Worm (Caenorhabditis elegans) whole organism, young adult: ENCODE results near the gene srab-20.
A peak's percentile ranks its signal among the peaks of the same experiment; 100 is the strongest.

Experiments used
- C06A6.2 ChIP-seq: fragments of 200-800 bp; sonication (Bioruptor generic); conservative IDR thresholded peaks from 2 replicates; pipeline ENCODE4 v1.3.6; 2022; ENCODE audit warnings: missing genetic modification characterization, missing compliant biosample characterization
- F23B12.7 ChIP-seq: sonication (generic microtip); optimal IDR thresholded peaks from 2 replicates; lab custom pipeline; 2017; ENCODE audit warnings: missing genetic modification characterization, mild to moderate bottlenecking, missing compliant biosample characterization, antibody characterized with exemption, moderate library complexity; ENCODE audit not compliant: insufficient read depth
- F37B4.10 ChIP-seq: fragments of 200-800 bp; sonication (Bioruptor generic); IDR thresholded peaks from 2 replicates; pipeline ENCODE4 v1.3.6; 2022; ENCODE audit warnings: missing genetic modification characterization, missing compliant biosample characterization
- F52B5.7 ChIP-seq: sonication (generic microtip); optimal IDR thresholded peaks from 2 replicates; lab custom pipeline; 2016; ENCODE audit warnings: mild to moderate bottlenecking, missing genetic modification characterization, missing compliant biosample characterization
- K11D2.4 ChIP-seq: fragments of 200-800 bp; sonication (Bioruptor generic); IDR thresholded peaks from 2 replicates; pipeline ENCODE4 v1.3.6; 2022; ENCODE audit warnings: missing genetic modification reagents, missing genetic modification characterization, missing compliant biosample characterization
- K12H6.12 ChIP-seq: fragments of 200-800 bp; sonication (Bioruptor generic); optimal IDR thresholded peaks from 2 replicates; lab custom pipeline; 2018; ENCODE audit warnings: mild to moderate bottlenecking, missing genetic modification characterization, missing compliant biosample characterization
- Y56A3A.18 ChIP-seq: fragments of 200-800 bp; sonication (Bioruptor generic); IDR thresholded peaks from 2 replicates; pipeline ENCODE4 v1.3.6; 2022; ENCODE audit warnings: missing genetic modification reagents, missing genetic modification characterization, missing compliant biosample characterization
- Y67H2A.10 ChIP-seq: fragments of 200-800 bp; sonication (Bioruptor generic); conservative IDR thresholded peaks from 2 replicates; pipeline ENCODE4 v1.3.6; 2022; ENCODE audit warnings: missing genetic modification reagents, missing genetic modification characterization, missing compliant biosample characterization
- atf-7 ChIP-seq: sonication (generic microtip); optimal IDR thresholded peaks from 2 replicates; lab custom pipeline; 2017; ENCODE audit warnings: mild to moderate bottlenecking, missing genetic modification characterization, missing compliant biosample characterization
- athp-1 ChIP-seq: sonication (generic microtip); optimal IDR thresholded peaks from 2 replicates; lab custom pipeline; 2017; ENCODE audit warnings: mild to moderate bottlenecking, missing genetic modification characterization, missing compliant biosample characterization
- attf-5 ChIP-seq: fragments of 200-800 bp; sonication (Bioruptor generic); optimal IDR thresholded peaks from 2 replicates; lab custom pipeline; 2018; ENCODE audit warnings: mild to moderate bottlenecking, missing genetic modification characterization, missing compliant biosample characterization
- bed-2 ChIP-seq: fragments of 200-800 bp; sonication (Bioruptor generic); IDR thresholded peaks from 2 replicates; pipeline ENCODE4 v1.3.6; 2022; ENCODE audit warnings: missing genetic modification reagents, missing genetic modification characterization, missing compliant biosample characterization
- ceh-27 ChIP-seq: fragments of 200-800 bp; sonication (Bioruptor generic); optimal IDR thresholded peaks from 2 replicates; lab custom pipeline; 2018; ENCODE audit warnings: mild to moderate bottlenecking, missing genetic modification characterization, moderate library complexity, missing compliant biosample characterization
- dox-1 ChIP-seq: fragments of 200-800 bp; sonication (Bioruptor generic); IDR thresholded peaks from 2 replicates; pipeline ENCODE4 v1.3.6; 2022; ENCODE audit warnings: missing genetic modification reagents, missing genetic modification characterization, missing compliant biosample characterization
- efl-1 ChIP-seq: fragments of 150-350 bp; optimal IDR thresholded peaks from 2 replicates; lab custom pipeline; 2014; ENCODE audit warnings: missing biosample characterization, missing genetic modification reagents, missing genetic modification characterization
- egrh-3 ChIP-seq: fragments of 200-800 bp; sonication (Bioruptor generic); IDR thresholded peaks from 2 replicates; pipeline ENCODE4 v1.3.6; 2022; ENCODE audit warnings: missing genetic modification reagents, missing genetic modification characterization, missing compliant biosample characterization
- fkh-3 ChIP-seq: sonication (generic microtip); optimal IDR thresholded peaks from 2 replicates; lab custom pipeline; 2016; ENCODE audit warnings: mild to moderate bottlenecking, missing genetic modification characterization, missing compliant biosample characterization
- gei-17 ChIP-seq: fragments of 200-800 bp; sonication (Bioruptor generic); optimal IDR thresholded peaks from 2 replicates; lab custom pipeline; 2018; ENCODE audit warnings: mild to moderate bottlenecking, missing genetic modification characterization, missing compliant biosample characterization
- hmg-1.2 ChIP-seq: fragments of 200-800 bp; sonication (Bioruptor generic); IDR thresholded peaks from 2 replicates; pipeline ENCODE4 v1.3.6; 2022; ENCODE audit warnings: missing genetic modification reagents, missing genetic modification characterization, missing compliant biosample characterization
- hrde-1 ChIP-seq: sonication (generic microtip); optimal IDR thresholded peaks from 2 replicates; lab custom pipeline; 2016; ENCODE audit warnings: missing genetic modification characterization, mild to moderate bottlenecking, missing compliant biosample characterization, moderate library complexity, missing genotype, missing genetic modification reagents, borderline replicate concordance
- hsf-1 ChIP-seq: fragments of 200-800 bp; sonication (Bioruptor generic); IDR thresholded peaks from 2 replicates; pipeline ENCODE4 v1.3.6; 2022; ENCODE audit warnings: missing genetic modification reagents, missing genetic modification characterization, missing compliant biosample characterization
- lin-35 ChIP-seq, 3 experiments: fragments of 150-350 bp in 2 of 3; sonication (generic microtip) in 1 of 3; optimal IDR thresholded peaks; 2 replicates each; lab custom pipeline; 2014 to 2018; ENCODE audit warnings: missing biosample characterization in 3 of 3, missing genetic modification characterization in 3 of 3, missing genetic modification reagents in 3 of 3
- mcd-1 ChIP-seq: fragments of 200-800 bp; sonication (Bioruptor generic); IDR thresholded peaks from 2 replicates; pipeline ENCODE4 v1.3.6; 2022; ENCODE audit warnings: missing genetic modification reagents, missing genetic modification characterization, missing compliant biosample characterization
- nfyb-1 ChIP-seq: fragments of 200-800 bp; sonication (Bioruptor generic); IDR thresholded peaks from 2 replicates; pipeline ENCODE4 v1.3.6; 2022; ENCODE audit warnings: missing genetic modification reagents, missing genetic modification characterization, missing compliant biosample characterization
- nhr-120 ChIP-seq: fragments of 200-800 bp; sonication (Bioruptor generic); IDR thresholded peaks from 2 replicates; pipeline ENCODE4 v1.3.6; 2022; ENCODE audit warnings: missing genetic modification characterization, missing compliant biosample characterization
- nhr-80 ChIP-seq: sonication (generic microtip); optimal IDR thresholded peaks from 2 replicates; lab custom pipeline; 2016; ENCODE audit warnings: missing genetic modification characterization, missing compliant biosample characterization
- pha-4 ChIP-seq: fragments of 150-350 bp; sonication (generic microtip); optimal IDR thresholded peaks from 2 replicates; lab custom pipeline; 2014; ENCODE audit warnings: missing biosample characterization, missing genetic modification reagents, missing genetic modification characterization
- rec-8 ChIP-seq, 2 experiments: sonication (generic microtip); optimal IDR thresholded peaks; 2 replicates each; lab custom pipeline; 2016; ENCODE audit warnings: mild to moderate bottlenecking in 2 of 2, missing genetic modification characterization in 2 of 2, missing genetic modification reagents in 2 of 2, missing genotype in 2 of 2, missing biosample characterization in 1 of 2, missing compliant biosample characterization in 1 of 2, moderate library complexity in 1 of 2
- sea-2 ChIP-seq: fragments of 200-800 bp; sonication (Bioruptor generic); IDR thresholded peaks from 2 replicates; pipeline ENCODE4 v1.3.6; 2022; ENCODE audit warnings: missing genetic modification characterization, missing compliant biosample characterization
- snpc-1.3 ChIP-seq: sonication (generic microtip); optimal IDR thresholded peaks from 2 replicates; lab custom pipeline; 2017; ENCODE audit warnings: missing genetic modification characterization, mild to moderate bottlenecking, missing compliant biosample characterization, antibody characterized with exemption, moderate library complexity, missing genotype, missing genetic modification reagents; ENCODE audit not compliant: insufficient read depth
- snpc-3.4 ChIP-seq: sonication (generic microtip); optimal IDR thresholded peaks from 2 replicates; lab custom pipeline; 2017; ENCODE audit warnings: missing genetic modification characterization, mild to moderate bottlenecking, missing compliant biosample characterization, antibody characterized with exemption, moderate library complexity, missing genotype, missing genetic modification reagents
- snpc-4 ChIP-seq, 5 experiments: fragments of 150-350 bp in 1 of 5; sonication (generic microtip) in 4 of 5; optimal IDR thresholded peaks; 2 replicates each; lab custom pipeline; 2014 to 2018; ENCODE audit warnings: missing genetic modification characterization in 5 of 5, missing biosample characterization in 3 of 5, antibody characterized with exemption in 2 of 5, mild to moderate bottlenecking in 2 of 5, missing compliant biosample characterization in 2 of 5, missing genotype in 2 of 5, moderate library complexity in 2 of 5, missing genetic modification reagents in 1 of 5
- somi-1 ChIP-seq: fragments of 200-800 bp; sonication (Bioruptor generic); optimal IDR thresholded peaks from 2 replicates; lab custom pipeline; 2018; ENCODE audit warnings: mild to moderate bottlenecking, missing genetic modification characterization, missing compliant biosample characterization
- sptf-2 ChIP-seq: fragments of 200-800 bp; sonication (Bioruptor generic); optimal IDR thresholded peaks from 2 replicates; lab custom pipeline; 2018; ENCODE audit warnings: mild to moderate bottlenecking, missing genetic modification characterization, missing compliant biosample characterization
- tbp1 ChIP-seq: fragments of 200-800 bp; sonication (Bioruptor generic); optimal IDR thresholded peaks from 2 replicates; lab custom pipeline; 2018; ENCODE audit warnings: mild to moderate bottlenecking, missing genetic modification characterization, missing compliant biosample characterization
- zfh-2 ChIP-seq: fragments of 200-800 bp; sonication (Bioruptor generic); conservative IDR thresholded peaks from 2 replicates; pipeline ENCODE4 v1.3.6; 2022; ENCODE audit warnings: missing genetic modification reagents, missing genetic modification characterization, missing compliant biosample characterization
- ztf-22 ChIP-seq: fragments of 200-800 bp; sonication (Bioruptor generic); optimal IDR thresholded peaks from 2 replicates; lab custom pipeline; 2018; ENCODE audit warnings: mild to moderate bottlenecking, missing genetic modification characterization, moderate library complexity, missing compliant biosample characterization
- ztf-25 ChIP-seq: fragments of 200-800 bp; sonication (Bioruptor generic); IDR thresholded peaks from 2 replicates; pipeline ENCODE4 v1.3.6; 2022; ENCODE audit warnings: missing genetic modification reagents, missing genetic modification characterization, missing compliant biosample characterization
- ztf-26 ChIP-seq: sonication (generic microtip); optimal IDR thresholded peaks from 2 replicates; lab custom pipeline; 2017; ENCODE audit warnings: missing genetic modification characterization, missing compliant biosample characterization
- ztf-3 ChIP-seq: fragments of 200-800 bp; sonication (Bioruptor generic); optimal IDR thresholded peaks from 2 replicates; lab custom pipeline; 2018; ENCODE audit warnings: mild to moderate bottlenecking, missing genetic modification characterization, missing compliant biosample characterization

srab-20 gene

DNA sequence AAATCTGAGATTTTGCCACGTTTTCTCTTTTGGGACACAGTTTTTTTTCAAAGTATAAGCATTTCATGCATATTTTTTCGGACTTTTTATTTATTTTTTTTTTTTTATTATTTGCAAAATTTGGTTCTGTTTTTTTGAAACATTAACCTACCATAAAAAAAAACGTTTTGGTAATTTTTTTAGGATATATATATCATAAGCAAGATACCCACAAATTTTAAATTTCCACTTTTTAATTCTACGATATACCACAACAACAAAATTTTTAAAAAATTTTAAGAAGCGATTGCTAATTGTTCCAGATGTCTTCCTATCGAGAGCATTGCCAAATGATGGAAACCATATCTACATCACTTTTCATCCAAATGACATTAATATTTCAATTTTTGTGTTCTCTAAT, at the start of gene srab-20:
Gene srab-20 (plus strand): TSS at position 301 of the 400 bp plus-strand sequence.
- TF ChIP-seq fkh-3 (tag; lab: Kevin White, UChicago) = no peak
- no peak for TF ChIP-seq sea-2
- TF ChIP-seq dox-1 (GFP tag; lab: Robert Waterston, UW) = no peak
- TF ChIP-seq K12H6.12 (tag; lab: Kevin White, UChicago) = no peak
- no peak for TF ChIP-seq ztf-22 (GFP tag; lab: Kevin White, UChicago)
- no peak for TF ChIP-seq F23B12.7 (tag; lab: Kevin White, UChicago)

DNA sequence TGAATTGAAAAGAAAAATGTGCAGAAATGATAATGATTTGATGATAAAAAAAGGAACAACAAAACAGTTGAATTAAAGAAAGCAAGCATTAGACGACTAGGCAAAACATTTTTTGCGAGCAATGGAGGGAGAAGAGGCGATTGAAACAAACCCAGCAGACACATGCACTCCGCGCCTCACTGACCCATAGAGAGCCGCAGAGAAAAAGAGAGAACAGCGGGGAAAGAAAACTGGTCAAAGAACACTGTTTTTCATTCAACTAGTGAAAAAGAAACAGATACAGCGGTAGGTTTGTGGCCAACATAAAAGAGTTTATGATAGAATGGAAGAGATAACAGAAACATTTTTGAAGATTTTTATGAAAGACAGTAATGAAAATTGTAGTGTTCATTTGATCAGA, 40.5 kb upstream of the srab-20 start:
- TF ChIP-seq sptf-2 (GFP tag; lab: Kevin White, UChicago) (no peak), nhr-80 (tag; lab: Kevin White, UChicago) (peak; percentile 83), zfh-2 (GFP tag; lab: Robert Waterston, UW) (peak; percentile 42; the same call in 1 of the 2 replicates), attf-5 (peak; percentile 37), athp-1 (no peak), F52B5.7 (tag; lab: Kevin White, UChicago) (no peak), nhr-120 (no peak), Y56A3A.18 (GFP tag; lab: Robert Waterston, UW) (0 out of 2 replicates have a peak, but pooled peaks have one; percentile 12), snpc-1.3 (tag; lab: Kevin White, UChicago) (no peak), snpc-4 (GFP tag; optimal IDR thresholded peaks at IDR 0.05; lab: Kevin White, UChicago) (no peak), snpc-4 (tag; optimal IDR thresholded peaks at IDR 0.05; lab: Kevin White, UChicago) (peak in 1 of 4 experiments; percentile 19), hmg-1.2 (peak; percentile 60), dox-1 (GFP tag; lab: Robert Waterston, UW) (peak; percentile 60), bed-2 (no peak), Y67H2A.10 (no peak)

- TF ChIP-seq snpc-3.4 (tag; lab: Kevin White, UChicago) = no peak
- TF ChIP-seq F37B4.10 = no peak
- TF ChIP-seq attf-5 = peak; percentile 54
- TF ChIP-seq efl-1 = no peak
- peak; percentile 58; the same call in 1 of the 2 replicates for TF ChIP-seq hmg-1.2
- TF ChIP-seq ztf-3 (GFP tag; lab: Kevin White, UChicago) = no peak
- TF ChIP-seq rec-8 (tag; optimal IDR thresholded peaks at IDR 0.05; lab: Kevin White, UChicago) = no peak
- TF ChIP-seq hsf-1 (GFP tag; lab: Robert Waterston, UW) = no peak
- TF ChIP-seq ceh-27 (GFP tag; lab: Kevin White, UChicago) = peak; percentile 27
- no peak for TF ChIP-seq gei-17 (GFP tag; lab: Kevin White, UChicago)
- TF ChIP-seq nhr-80 (tag; lab: Kevin White, UChicago) = peak; percentile 75
- no peak for TF ChIP-seq pha-4 (tag; lab: Kevin White, UChicago)
- no peak for TF ChIP-seq bed-2
- no peak for TF ChIP-seq snpc-4 (GFP tag; optimal IDR thresholded peaks at IDR 0.05; lab: Kevin White, UChicago)
- TF ChIP-seq snpc-4 (tag; optimal IDR thresholded peaks at IDR 0.05; lab: Kevin White, UChicago) = peak in 1 of 4 experiments; percentile 36
- TF ChIP-seq lin-35 (GFP tag; optimal IDR thresholded peaks at IDR 0.05; lab: Kevin White, UChicago) = peak in 1 of 3 experiments; percentile 72
- TF ChIP-seq sea-2 = no peak
- no peak for TF ChIP-seq athp-1
- TF ChIP-seq atf-7 = peak; percentile 16
- peak; percentile 37; the same call in 1 of the 2 replicates for TF ChIP-seq mcd-1
- no peak for TF ChIP-seq ztf-25 (GFP tag; lab: Robert Waterston, UW)
- peak; percentile 78 for TF ChIP-seq somi-1 (GFP tag; lab: Kevin White, UChicago)
- TF ChIP-seq hrde-1 (tag; lab: Kevin White, UChicago) = no peak
- TF ChIP-seq C06A6.2 (GFP tag; lab: Robert Waterston, UW) = peak; percentile 44; the same call in 1 of the 2 replicates
- TF ChIP-seq ztf-26 (tag; lab: Kevin White, UChicago) = peak; percentile 53
- TF ChIP-seq K11D2.4 (GFP tag; lab: Robert Waterston, UW) = 0 out of 2 replicates have a peak, but pooled peaks have one; percentile 66
- peak; percentile 12 for TF ChIP-seq tbp1 (GFP tag; lab: Kevin White, UChicago)
- no peak for TF ChIP-seq egrh-3 (GFP tag; lab: Robert Waterston, UW)
- TF ChIP-seq nfyb-1 = 0 out of 2 replicates have a peak, but pooled peaks have one; percentile 47
Observed at ce11 chrV:3391005-3391404, 37.8 kb upstream of the srab-20 start.
